Worm (Caenorhabditis elegans): Measurements from ENCODE around the gene gpn-1.

- TF ChIP-seq ztf-11 (tag; optimal IDR thresholded peaks at IDR 0.05) (no peak), nhr-77 (tag; optimal IDR thresholded peaks at IDR 0.05) (no peak), lsy-2 (tag; optimal IDR thresholded peaks at IDR 0.05) (no peak), mdl-1 (tag; optimal IDR thresholded peaks at IDR 0.05) (no peak), Y55F3AM.14 (GFP tag; optimal IDR thresholded peaks at IDR 0.05) (no peak), sma-3 (GFP tag; optimal IDR thresholded peaks at IDR 0.05) (no peak), zag-1 (tag; optimal IDR thresholded peaks at IDR 0.05) (no peak), gmeb-1 (tag; optimal IDR thresholded peaks at IDR 0.05) (no peak), ZK546.5 (tag; optimal IDR thresholded peaks at IDR 0.05) (no peak)
Measured at ce11 chrX:15668695-15669094, 12.8 kb upstream of the gpn-1 start.

Measured in whole organism, L2 larva.